Worm (Caenorhabditis elegans) whole organism, young adult: ENCODE data around the gene C27H6.9.

Experiments used
- T26A5.8 ChIP-seq: sonication (generic microtip); optimal IDR thresholded peaks from 2 replicates; lab custom pipeline; 2016; ENCODE audit warnings: missing genetic modification characterization, missing compliant biosample characterization
- athp-1 ChIP-seq: sonication (generic microtip); optimal IDR thresholded peaks from 2 replicates; lab custom pipeline; 2017; ENCODE audit warnings: mild to moderate bottlenecking, missing genetic modification characterization, missing compliant biosample characterization
- snpc-4 ChIP-seq, 5 experiments: fragments of 150-350 bp in 1 of 5; sonication (generic microtip) in 4 of 5; optimal IDR thresholded peaks; 2 replicates each; lab custom pipeline; 2014 to 2018; ENCODE audit warnings: missing genetic modification characterization in 5 of 5, missing biosample characterization in 3 of 5, antibody characterized with exemption in 2 of 5, mild to moderate bottlenecking in 2 of 5, missing compliant biosample characterization in 2 of 5, missing genotype in 2 of 5, moderate library complexity in 2 of 5, missing genetic modification reagents in 1 of 5

DNA sequence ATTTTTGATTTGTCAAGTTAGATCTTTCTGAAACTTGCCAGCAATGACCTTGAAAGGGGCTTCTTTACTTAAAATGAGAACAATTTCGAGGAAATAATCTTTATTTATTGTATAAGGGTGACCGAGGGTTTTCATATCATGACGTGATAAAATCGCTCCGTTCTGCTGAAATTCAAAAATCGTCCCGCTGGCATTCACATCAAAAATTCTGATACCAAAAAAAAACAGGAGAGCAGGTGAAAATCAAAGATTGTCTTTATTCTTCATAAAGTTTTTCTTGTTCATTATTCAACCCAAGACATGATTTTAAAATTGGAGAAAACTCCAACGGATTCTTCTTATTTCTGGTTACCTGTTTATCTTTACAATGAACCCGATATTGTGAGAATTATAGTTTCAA is 38.6 kb upstream of the C27H6.9 start, which contains the start of gene sre-28:
- TF ChIP-seq athp-1 (no peak), snpc-4 (GFP tag; optimal IDR thresholded peaks at IDR 0.05; lab: Kevin White, UChicago) (no peak), snpc-4 (tag; optimal IDR thresholded peaks at IDR 0.05; lab: Kevin White, UChicago) (no peak), T26A5.8 (tag; lab: Kevin White, UChicago) (no peak)
